Fruit fly (Drosophila melanogaster) whole organism, embryonic: ENCODE results near the gene Secp43.
A peak's percentile ranks its signal among the peaks of the same experiment; 100 is the strongest.

ENCODE experiments used
- Abd-B ChIP-seq: fragments of 200-800 bp; sonication (Bioruptor generic); optimal IDR thresholded peaks from 2 replicates; lab custom pipeline; 2018; ENCODE audit warnings: missing biosample characterization, mild to moderate bottlenecking, missing genetic modification characterization, moderate library complexity
- Adf1 ChIP-seq: fragments of 200-800 bp; sonication (Bioruptor generic); IDR thresholded peaks from 2 replicates; pipeline ENCODE4 v1.3.6; 2022; ENCODE audit warnings: missing biosample characterization, missing genetic modification characterization
- Atf6 ChIP-seq: fragments of 200-800 bp; sonication (Bioruptor generic); IDR thresholded peaks from 2 replicates; pipeline ENCODE4 v1.3.6; 2022; ENCODE audit warnings: missing biosample characterization, missing genetic modification characterization
- Bgb ChIP-seq: fragments of 200-800 bp; sonication (Bioruptor generic); IDR thresholded peaks from 2 replicates; pipeline ENCODE4 v1.3.6; 2022; ENCODE audit warnings: missing biosample characterization, missing genetic modification characterization; ENCODE audit not compliant: partially characterized antibody
- Blimp-1 ChIP-seq: fragments of 200-800 bp; sonication (Bioruptor generic); optimal IDR thresholded peaks from 3 replicates; lab custom pipeline; 2018; ENCODE audit warnings: missing biosample characterization, missing genetic modification characterization, mild to moderate bottlenecking, moderate library complexity, missing genetic modification reagents
- CG10462 ChIP-seq: fragments of 200-800 bp; sonication (Bioruptor generic); optimal IDR thresholded peaks from 2 replicates; lab custom pipeline; 2016; ENCODE audit warnings: missing biosample characterization, missing genetic modification characterization
- CG10543 ChIP-seq: fragments of 200-800 bp; sonication (Bioruptor generic); optimal IDR thresholded peaks from 3 replicates; lab custom pipeline; 2017; ENCODE audit warnings: missing biosample characterization, mild to moderate bottlenecking, missing genetic modification characterization, moderate library complexity
- CG10979 ChIP-seq: fragments of 200-800 bp; sonication (Bioruptor generic); optimal IDR thresholded peaks from 2 replicates; lab custom pipeline; 2018; ENCODE audit warnings: missing biosample characterization, mild to moderate bottlenecking, missing genetic modification characterization, moderate library complexity
- CG11504 ChIP-seq: fragments of 200-800 bp; sonication (Bioruptor generic); optimal IDR thresholded peaks from 3 replicates; lab custom pipeline; 2019; ENCODE audit warnings: missing biosample characterization, mild to moderate bottlenecking, missing genetic modification characterization, moderate library complexity
- CG12219 ChIP-seq: fragments of 200-800 bp; sonication (Bioruptor generic); optimal IDR thresholded peaks from 3 replicates; lab custom pipeline; 2018; ENCODE audit warnings: missing biosample characterization, mild to moderate bottlenecking, missing genetic modification characterization
- CG12236 ChIP-seq: fragments of 200-800 bp; sonication (Bioruptor generic); optimal IDR thresholded peaks from 2 replicates; lab custom pipeline; 2016; ENCODE audit warnings: missing biosample characterization, missing genetic modification characterization
- CG13123 ChIP-seq: fragments of 200-800 bp; sonication (Bioruptor generic); optimal IDR thresholded peaks from 2 replicates; lab custom pipeline; 2016; ENCODE audit warnings: missing biosample characterization, missing genetic modification characterization
- CG13424 ChIP-seq: fragments of 200-800 bp; sonication (Bioruptor generic); optimal IDR thresholded peaks from 2 replicates; lab custom pipeline; 2019; ENCODE audit warnings: missing biosample characterization, mild to moderate bottlenecking, missing genetic modification characterization, moderate library complexity
- CG13775 ChIP-seq: fragments of 200-800 bp; sonication (Bioruptor generic); optimal IDR thresholded peaks from 3 replicates; lab custom pipeline; 2017; ENCODE audit warnings: missing biosample characterization, mild to moderate bottlenecking, missing genetic modification characterization
- CG15696 ChIP-seq: fragments of 200-800 bp; sonication (Bioruptor generic); optimal IDR thresholded peaks from 2 replicates; lab custom pipeline; 2019; ENCODE audit warnings: missing biosample characterization, mild to moderate bottlenecking, missing genetic modification characterization, moderate library complexity
- CG17186 ChIP-seq: fragments of 200-800 bp; sonication (Bioruptor generic); optimal IDR thresholded peaks from 3 replicates; lab custom pipeline; 2017; ENCODE audit warnings: missing biosample characterization, missing genetic modification reagents, missing genetic modification characterization
- CG17361 ChIP-seq: fragments of 200-800 bp; sonication (Bioruptor generic); IDR thresholded peaks from 3 replicates; pipeline ENCODE4 v1.3.6; 2022; ENCODE audit warnings: missing biosample characterization, missing genetic modification characterization
- CG17612 ChIP-seq: fragments of 200-800 bp; sonication (Bioruptor generic); IDR thresholded peaks from 2 replicates; pipeline ENCODE4 v1.3.6; 2022; ENCODE audit warnings: missing biosample characterization, missing genetic modification characterization
- CG1792 ChIP-seq: fragments of 200-800 bp; sonication (Bioruptor generic); optimal IDR thresholded peaks from 2 replicates; lab custom pipeline; 2016; ENCODE audit warnings: missing biosample characterization, missing genetic modification characterization
- CG30403 ChIP-seq: fragments of 200-800 bp; sonication (Bioruptor generic); optimal IDR thresholded peaks from 3 replicates; lab custom pipeline; 2016; ENCODE audit warnings: missing biosample characterization, missing genetic modification characterization
- CG30431 ChIP-seq: fragments of 200-800 bp; sonication (Bioruptor generic); optimal IDR thresholded peaks from 2 replicates; lab custom pipeline; 2017; ENCODE audit warnings: missing biosample characterization, missing genetic modification characterization
- CG4360 ChIP-seq: fragments of 200-800 bp; sonication (Bioruptor generic); IDR thresholded peaks from 2 replicates; pipeline ENCODE4 v1.3.6; 2022; ENCODE audit warnings: missing biosample characterization, missing genetic modification characterization
- CG6254 ChIP-seq: fragments of 200-800 bp; sonication (Bioruptor generic); optimal IDR thresholded peaks from 3 replicates; lab custom pipeline; 2017; ENCODE audit warnings: mild to moderate bottlenecking, missing biosample characterization, missing genetic modification reagents, missing genetic modification characterization
- CG6854 ChIP-seq: fragments of 200-800 bp; sonication (Bioruptor generic); optimal IDR thresholded peaks from 3 replicates; lab custom pipeline; 2017; ENCODE audit warnings: missing biosample characterization, mild to moderate bottlenecking, missing genetic modification characterization
- CG7987 ChIP-seq: fragments of 200-800 bp; sonication (Bioruptor generic); optimal IDR thresholded peaks from 2 replicates; lab custom pipeline; 2018; ENCODE audit warnings: missing biosample characterization, mild to moderate bottlenecking, missing genetic modification characterization, moderate library complexity
- CG9727 ChIP-seq: fragments of 200-800 bp; sonication (Bioruptor generic); optimal IDR thresholded peaks from 3 replicates; lab custom pipeline; 2017; ENCODE audit warnings: missing biosample characterization, mild to moderate bottlenecking, missing genetic modification characterization
- Camta ChIP-seq: fragments of 200-800 bp; sonication (Bioruptor generic); optimal IDR thresholded peaks from 2 replicates; lab custom pipeline; 2016; ENCODE audit warnings: missing biosample characterization, missing genetic modification characterization
- D ChIP-seq, 2 experiments: fragments of 200-800 bp in 1 of 2; fragments of >200 bp in 1 of 2; sonication (Bioruptor generic) in 1 of 2; optimal IDR thresholded peaks; 2 replicates in 1 of 2; 3 replicates in 1 of 2; lab custom pipeline; 2017; ENCODE audit warnings: mild to moderate bottlenecking in 1 of 2, missing biosample characterization in 1 of 2, missing genetic modification characterization in 1 of 2, missing genetic modification reagents in 1 of 2
- D19B ChIP-seq: fragments of 200-800 bp; sonication (Bioruptor generic); optimal IDR thresholded peaks from 2 replicates; lab custom pipeline; 2017; ENCODE audit warnings: missing biosample characterization, mild to moderate bottlenecking, missing genetic modification characterization
- Ets65A ChIP-seq: fragments of 200-800 bp; sonication (Bioruptor generic); peaks from one replicate; lab custom pipeline; 2016; ENCODE audit warnings: missing biosample characterization, missing genetic modification characterization
- Fer3 ChIP-seq: fragments of 200-800 bp; sonication (Bioruptor generic); optimal IDR thresholded peaks from 2 replicates; lab custom pipeline; 2018; ENCODE audit warnings: missing biosample characterization, mild to moderate bottlenecking, missing genetic modification characterization, moderate library complexity
- Jarid2 ChIP-seq: fragments of 200-800 bp; sonication (Bioruptor generic); optimal IDR thresholded peaks from 3 replicates; lab custom pipeline; 2017; ENCODE audit warnings: mild to moderate bottlenecking, missing biosample characterization, missing genetic modification reagents, missing genetic modification characterization
- Mad ChIP-seq: fragments of 200-800 bp; sonication (Bioruptor generic); optimal IDR thresholded peaks from 2 replicates; lab custom pipeline; 2016; ENCODE audit warnings: missing biosample characterization, missing genetic modification characterization
- Rx ChIP-seq: fragments of 200-800 bp; sonication (Bioruptor generic); IDR thresholded peaks from 2 replicates; pipeline ENCODE4 v1.3.6; 2022; ENCODE audit warnings: missing biosample characterization, missing genetic modification characterization
- Spps ChIP-seq: fragments of 200-800 bp; sonication (Bioruptor generic); optimal IDR thresholded peaks from 2 replicates; lab custom pipeline; 2018; ENCODE audit warnings: missing biosample characterization, mild to moderate bottlenecking, missing genetic modification characterization
- aop ChIP-seq: fragments of 200-800 bp; sonication (Bioruptor generic); IDR thresholded peaks from 2 replicates; pipeline ENCODE4 v1.3.6; 2022; ENCODE audit warnings: missing biosample characterization, missing genetic modification characterization
- corto ChIP-seq: fragments of 200-800 bp; sonication (Bioruptor generic); optimal IDR thresholded peaks from 2 replicates; lab custom pipeline; 2016; ENCODE audit warnings: missing biosample characterization, mild to moderate bottlenecking, missing genetic modification characterization, moderate library complexity
- cwo ChIP-seq: fragments of 200-800 bp; sonication (Bioruptor generic); optimal IDR thresholded peaks from 3 replicates; lab custom pipeline; 2017; ENCODE audit warnings: missing biosample characterization, missing genetic modification characterization, mild to moderate bottlenecking, moderate library complexity, missing genetic modification reagents
- dmrt11E ChIP-seq: fragments of 200-800 bp; sonication (Bioruptor generic); optimal IDR thresholded peaks from 3 replicates; lab custom pipeline; 2018; ENCODE audit warnings: missing biosample characterization, mild to moderate bottlenecking, missing genetic modification characterization, moderate library complexity
- fru ChIP-seq: fragments of >200 bp; optimal IDR thresholded peaks from 2 replicates; lab custom pipeline; 2017
- insv ChIP-seq, 2 experiments: fragments of 200-800 bp; sonication (Bioruptor generic); optimal IDR thresholded peaks; 3 replicates each; lab custom pipeline; 2016 to 2018; ENCODE audit warnings: missing biosample characterization in 2 of 2, missing genetic modification characterization in 2 of 2
- jumu ChIP-seq: fragments of 200-800 bp; sonication (Bioruptor generic); optimal IDR thresholded peaks from 3 replicates; lab custom pipeline; 2016; ENCODE audit warnings: missing biosample characterization, missing genetic modification characterization
- kni ChIP-seq: fragments of 200-800 bp; sonication (Bioruptor generic); optimal IDR thresholded peaks from 3 replicates; lab custom pipeline; 2017; ENCODE audit warnings: mild to moderate bottlenecking, missing biosample characterization, missing genetic modification reagents, missing genetic modification characterization
- nau ChIP-seq: fragments of 200-800 bp; sonication (Bioruptor generic); optimal IDR thresholded peaks from 3 replicates; lab custom pipeline; 2017; ENCODE audit warnings: missing biosample characterization, mild to moderate bottlenecking, missing genetic modification characterization, missing genetic modification reagents
- nerfin-1 ChIP-seq: fragments of 200-800 bp; sonication (Bioruptor generic); optimal IDR thresholded peaks from 3 replicates; lab custom pipeline; 2019; ENCODE audit warnings: missing biosample characterization, mild to moderate bottlenecking, missing genetic modification characterization, moderate library complexity
- slou ChIP-seq: fragments of 200-800 bp; sonication (Bioruptor generic); optimal IDR thresholded peaks from 3 replicates; lab custom pipeline; 2016; ENCODE audit warnings: missing biosample characterization, missing genetic modification characterization
- so ChIP-seq: fragments of 200-800 bp; sonication (Bioruptor generic); IDR thresholded peaks from 3 replicates; pipeline ENCODE4 v1.3.6; 2022; ENCODE audit warnings: missing biosample characterization, missing genetic modification characterization
- tgo ChIP-seq: fragments of 200-800 bp; sonication (Bioruptor generic); IDR thresholded peaks from 3 replicates; pipeline ENCODE4 v1.3.6; 2022; ENCODE audit warnings: missing biosample characterization, missing genetic modification characterization
- ttk ChIP-seq: fragments of 200-800 bp; sonication (Bioruptor generic); IDR thresholded peaks from 2 replicates; pipeline ENCODE4 v2.1.2; 2022; ENCODE audit warnings: missing biosample characterization, missing genetic modification characterization
- zen ChIP-seq: fragments of 200-800 bp; sonication (Bioruptor generic); optimal IDR thresholded peaks from 3 replicates; lab custom pipeline; 2018; ENCODE audit warnings: missing biosample characterization, mild to moderate bottlenecking, missing genetic modification characterization, moderate library complexity

Secp43 gene

dm6 chr2L:4448582-4449016, 5.7 kb downstream of the Secp43 start, which contains the start of gene MFS18 (continued):
- TF ChIP-seq CG6854 (peak; percentile 97), Fer3 (peak; percentile 99), CG9727 (peak; percentile 99), CG13775 (GFP tag; lab: Kevin White, UChicago) (peak; percentile 98), CG11504 (tag; lab: Kevin White, UChicago) (peak; percentile 94), CG30431 (GFP tag; lab: Kevin White, UChicago) (peak; percentile 94), CG12219 (GFP tag; lab: Kevin White, UChicago) (peak; percentile 89), Adf1 (GFP tag; lab: Robert Waterston, UW) (peak; percentile 86), nerfin-1 (tag; lab: Kevin White, UChicago) (peak; percentile 95), CG30403 (GFP tag; lab: Kevin White, UChicago) (peak; percentile 98), CG10543 (GFP tag; lab: Kevin White, UChicago) (peak; percentile 81), insv (GFP tag; optimal IDR thresholded peaks at IDR 0.05; lab: Kevin White, UChicago) (peak in 1 of 2 experiments; percentile 54), Abd-B (GFP tag; lab: Kevin White, UChicago) (peak; percentile 99), Ets65A (GFP tag; lab: Kevin White, UChicago) (peak; percentile 98), CG6254 (GFP tag; lab: Kevin White, UChicago) (peak; percentile 97), Spps (tag; lab: Kevin White, UChicago) (peak; percentile 100), aop (GFP tag; lab: Robert Waterston, UW) (peak; percentile 93), cwo (GFP tag; lab: Kevin White, UChicago) (peak; percentile 98), Jarid2 (peak; percentile 91), CG7987 (GFP tag; lab: Kevin White, UChicago) (peak; percentile 96), ttk (GFP tag; lab: Robert Waterston, UW) (peak; percentile 99), CG15696 (peak; percentile 96), slou (GFP tag; lab: Kevin White, UChicago) (peak; percentile 98), CG12236 (GFP tag; lab: Kevin White, UChicago) (peak; percentile 31), tgo (peak; percentile 99), CG4360 (GFP tag; lab: Robert Waterston, UW) (peak; percentile 90), Mad (GFP tag; lab: Kevin White, UChicago) (peak; percentile 90), CG17186 (peak; percentile 92), CG1792 (GFP tag; lab: Kevin White, UChicago) (peak; percentile 72), Atf6 (GFP tag; lab: Robert Waterston, UW) (peak; percentile 99), D19B (GFP tag; lab: Kevin White, UChicago) (peak; percentile 94), CG17361 (GFP tag; lab: Robert Waterston, UW) (peak; percentile 99), zen (tag; lab: Kevin White, UChicago) (peak; percentile 99), Blimp-1 (GFP tag; lab: Kevin White, UChicago) (peak; percentile 99), Bgb (GFP tag; lab: Robert Waterston, UW) (peak; percentile 86), nau (GFP tag; lab: Kevin White, UChicago) (no peak), jumu (GFP tag; lab: Kevin White, UChicago) (peak; percentile 74), so (GFP tag; lab: Robert Waterston, UW) (peak; percentile 99), corto (GFP tag; lab: Kevin White, UChicago) (no peak), dmrt11E (tag; lab: Kevin White, UChicago) (peak; percentile 95), CG10979 (tag; lab: Kevin White, UChicago) (peak; percentile 99), fru (no peak), CG17612 (GFP tag; lab: Robert Waterston, UW) (peak; percentile 98), CG13424 (tag; lab: Kevin White, UChicago) (peak; percentile 92), Rx (GFP tag; lab: Robert Waterston, UW) (peak; percentile 98), CG10462 (GFP tag; lab: Kevin White, UChicago) (peak; percentile 94), D (optimal IDR thresholded peaks at IDR 0.05; lab: Kevin White, UChicago) (no peak), D (GFP tag; optimal IDR thresholded peaks at IDR 0.05; lab: Kevin White, UChicago) (peak; percentile 99), CG13123 (peak; percentile 93), Camta (GFP tag; lab: Kevin White, UChicago) (peak; percentile 97), kni (no peak)
